Fruit fly (Drosophila melanogaster): ENCODE measurements around the gene rtp.

- TF ChIP-seq kay (GFP tag; ENCODE audit: borderline replicate concordance) = no peak
- TF ChIP-seq Crg-1 (GFP tag; optimal IDR thresholded peaks at IDR 0.05) = no peak
- TF ChIP-seq cnc (optimal IDR thresholded peaks at IDR 0.05) = no peak
- no peak for TF ChIP-seq CG12768 (GFP tag; optimal IDR thresholded peaks at IDR 0.05)
- TF ChIP-seq CG5204 (GFP tag; optimal IDR thresholded peaks at IDR 0.05) = no peak
- no peak for TF ChIP-seq CG14711 (tag; optimal IDR thresholded peaks at IDR 0.05)
- TF ChIP-seq CG33017 (tag; optimal IDR thresholded peaks at IDR 0.05) = no peak
- no peak for TF ChIP-seq CG7101 (tag; optimal IDR thresholded peaks at IDR 0.05)
- no peak for TF ChIP-seq CG7045 (GFP tag; optimal IDR thresholded peaks at IDR 0.05)
- TF ChIP-seq CG11617 (GFP tag; optimal IDR thresholded peaks at IDR 0.05) = no peak
- TF ChIP-seq Hr96 (GFP tag; optimal IDR thresholded peaks at IDR 0.05) = no peak
These were observed 24.4 kb downstream of the rtp start for dm6 chr3R:5212759-5213053.

Data from whole organism, adult.